Worm (Caenorhabditis elegans) whole organism, L2 larva: Measurements from ENCODE around the gene wrt-4.

ENCODE experiments used
- ama-1 ChIP-seq: fragments of 150-350 bp; optimal IDR thresholded peaks from 2 replicates; lab custom pipeline; 2018; ENCODE audit warnings: inconsistent platforms
- blmp-1 ChIP-seq: sonication (generic microtip); optimal IDR thresholded peaks from 2 replicates; lab custom pipeline; 2017; ENCODE audit warnings: missing genetic modification characterization, mild to moderate bottlenecking, missing compliant biosample characterization, antibody characterized with exemption, moderate library complexity; ENCODE audit not compliant: insufficient read depth
- egl-27 ChIP-seq: sonication (generic microtip); optimal IDR thresholded peaks from 3 replicates; lab custom pipeline; 2017; ENCODE audit warnings: missing biosample characterization, missing genetic modification reagents, missing genetic modification characterization
- elt-1 ChIP-seq: fragments of 150-350 bp; optimal IDR thresholded peaks from 2 replicates; lab custom pipeline; 2014; ENCODE audit warnings: missing biosample characterization, missing genetic modification characterization
- fos-1 ChIP-seq: fragments of 150-350 bp; optimal IDR thresholded peaks from 2 replicates; lab custom pipeline; 2014; ENCODE audit warnings: missing biosample characterization, missing genetic modification characterization
- mdl-1 ChIP-seq, 2 experiments: fragments of 150-350 bp in 1 of 2; sonication (generic microtip) in 1 of 2; optimal IDR thresholded peaks; 2 replicates each; lab custom pipeline; 2017; ENCODE audit warnings: missing biosample characterization in 2 of 2, missing genetic modification characterization in 2 of 2
- nhr-25 ChIP-seq: fragments of 150-350 bp; sonication (generic microtip); optimal IDR thresholded peaks from 3 replicates; lab custom pipeline; 2014; ENCODE audit warnings: missing biosample characterization, missing genetic modification characterization
- skn-1 ChIP-seq: sonication (generic microtip); optimal IDR thresholded peaks from 2 replicates; lab custom pipeline; 2017; ENCODE audit warnings: missing biosample characterization, missing genetic modification characterization
- unc-39 ChIP-seq: fragments of 150-350 bp; optimal IDR thresholded peaks from 2 replicates; lab custom pipeline; 2014; ENCODE audit warnings: missing biosample characterization, missing genetic modification characterization
- zag-1 ChIP-seq: fragments of 150-350 bp; optimal IDR thresholded peaks from 2 replicates; lab custom pipeline; 2014; ENCODE audit warnings: missing biosample characterization, missing genetic modification characterization

ce11 chrX:15747814-15748213 is 9.3 kb downstream of the wrt-4 start:
- TF ChIP-seq blmp-1 (no peak), egl-27 (tag; lab: Kevin White, UChicago) (no peak), skn-1 (tag; lab: Kevin White, UChicago) (no peak), ama-1 (no peak), elt-1 (tag; lab: Kevin White, UChicago) (no peak), nhr-25 (tag; lab: Kevin White, UChicago) (no peak), fos-1 (no peak), zag-1 (tag; lab: Kevin White, UChicago) (no peak), unc-39 (no peak), mdl-1 (tag; optimal IDR thresholded peaks at IDR 0.05; lab: Kevin White, UChicago) (no peak)
